Worm (Caenorhabditis elegans): Measurements from ENCODE around the gene Y47D3A.13.

- TF ChIP-seq unc-62 (GFP tag; optimal IDR thresholded peaks at IDR 0.05) (no peak), lsy-2 (tag; optimal IDR thresholded peaks at IDR 0.05) (no peak), ceh-43 (GFP tag; optimal IDR thresholded peaks at IDR 0.05) (no peak), mab-5 (tag; optimal IDR thresholded peaks at IDR 0.05) (no peak), mep-1 (tag; optimal IDR thresholded peaks at IDR 0.05) (no peak), mls-2 (tag; optimal IDR thresholded peaks at IDR 0.05) (no peak), nhr-237 (tag; optimal IDR thresholded peaks at IDR 0.05) (no peak), bed-3 (GFP tag; optimal IDR thresholded peaks at IDR 0.05) (no peak), ces-1 (GFP tag; optimal IDR thresholded peaks at IDR 0.05) (no peak), ztf-11 (tag; optimal IDR thresholded peaks at IDR 0.05) (no peak), pha-4 (tag; optimal IDR thresholded peaks at IDR 0.05) (no peak), nhr-12 (tag; optimal IDR thresholded peaks at IDR 0.05) (no peak)
Observed at ce11 chrIII:11255072-11255471, 31.2 kb upstream of the Y47D3A.13 start.
